Fruit fly (Drosophila melanogaster) whole organism, embryonic: ENCODE results near the gene Pi3K68D.

Source experiments
- B-H1 ChIP-seq: fragments of 200-800 bp; sonication (Bioruptor generic); IDR thresholded peaks from 3 replicates; pipeline ENCODE4 v1.3.6; 2022; ENCODE audit warnings: missing biosample characterization, missing genetic modification characterization
- BEAF-32 ChIP-seq: fragments of 200-800 bp; sonication (Bioruptor generic); optimal IDR thresholded peaks from 3 replicates; lab custom pipeline; 2017; ENCODE audit warnings: missing biosample characterization, missing genetic modification characterization, mild to moderate bottlenecking, moderate library complexity, missing genetic modification reagents
- Bgb ChIP-seq: fragments of 200-800 bp; sonication (Bioruptor generic); IDR thresholded peaks from 2 replicates; pipeline ENCODE4 v1.3.6; 2022; ENCODE audit warnings: missing biosample characterization, missing genetic modification characterization; ENCODE audit not compliant: partially characterized antibody
- C15 ChIP-seq: fragments of 200-800 bp; sonication (Bioruptor generic); IDR thresholded peaks from 3 replicates; pipeline ENCODE4 v1.3.6; 2022; ENCODE audit warnings: missing biosample characterization, missing genetic modification characterization
- CG10267 ChIP-seq: fragments of 200-800 bp; sonication (Bioruptor generic); optimal IDR thresholded peaks from 2 replicates; lab custom pipeline; 2018; ENCODE audit warnings: missing biosample characterization, mild to moderate bottlenecking, missing genetic modification characterization, moderate library complexity
- CG11085 ChIP-seq: fragments of 200-800 bp; sonication (Bioruptor generic); IDR thresholded peaks from 2 replicates; pipeline ENCODE4 v1.3.6; 2022; ENCODE audit warnings: missing biosample characterization, missing genetic modification characterization
- CG11456 ChIP-seq: fragments of 200-800 bp; sonication (Bioruptor generic); IDR thresholded peaks from 3 replicates; pipeline ENCODE4 v1.3.6; 2022; ENCODE audit warnings: missing biosample characterization, missing genetic modification characterization
- CG12219 ChIP-seq: fragments of 200-800 bp; sonication (Bioruptor generic); optimal IDR thresholded peaks from 3 replicates; lab custom pipeline; 2018; ENCODE audit warnings: missing biosample characterization, mild to moderate bottlenecking, missing genetic modification characterization
- CG18262 ChIP-seq: fragments of 200-800 bp; optimal IDR thresholded peaks from 3 replicates; lab custom pipeline; 2019; ENCODE audit warnings: missing biosample characterization, mild to moderate bottlenecking, missing genetic modification characterization, moderate library complexity
- CG18599 ChIP-seq: fragments of 200-800 bp; sonication (Bioruptor generic); optimal IDR thresholded peaks from 3 replicates; lab custom pipeline; 2017; ENCODE audit warnings: missing biosample characterization, missing genetic modification characterization, mild to moderate bottlenecking, moderate library complexity, missing genetic modification reagents
- CG2116 ChIP-seq: fragments of 200-800 bp; sonication (Bioruptor generic); optimal IDR thresholded peaks from 3 replicates; lab custom pipeline; 2018; ENCODE audit warnings: missing biosample characterization, mild to moderate bottlenecking, missing genetic modification characterization
- CG30431 ChIP-seq: fragments of 200-800 bp; sonication (Bioruptor generic); optimal IDR thresholded peaks from 2 replicates; lab custom pipeline; 2017; ENCODE audit warnings: missing biosample characterization, missing genetic modification characterization
- CG3847 ChIP-seq: fragments of 200-800 bp; sonication (Bioruptor generic); IDR thresholded peaks from 2 replicates; pipeline ENCODE4 v1.3.6; 2022; ENCODE audit warnings: missing biosample characterization, missing genetic modification characterization
- CG4328 ChIP-seq: fragments of 200-800 bp; sonication (Bioruptor generic); optimal IDR thresholded peaks from 3 replicates; lab custom pipeline; 2017; ENCODE audit warnings: missing biosample characterization, missing genetic modification reagents, missing genetic modification characterization
- CG4360 ChIP-seq: fragments of 200-800 bp; sonication (Bioruptor generic); IDR thresholded peaks from 2 replicates; pipeline ENCODE4 v1.3.6; 2022; ENCODE audit warnings: missing biosample characterization, missing genetic modification characterization
- CG43689 ChIP-seq: fragments of 200-800 bp; sonication (Bioruptor generic); IDR thresholded peaks from 2 replicates; pipeline ENCODE4 v1.3.6; 2022; ENCODE audit warnings: missing biosample characterization, missing genetic modification characterization
- CG4707 ChIP-seq: fragments of 200-800 bp; sonication (Bioruptor generic); optimal IDR thresholded peaks from 2 replicates; lab custom pipeline; 2018; ENCODE audit warnings: missing biosample characterization, mild to moderate bottlenecking, missing genetic modification characterization, moderate library complexity
- CG7745 ChIP-seq: fragments of 200-800 bp; sonication (Bioruptor generic); optimal IDR thresholded peaks from 2 replicates; lab custom pipeline; 2018; ENCODE audit warnings: missing biosample characterization, mild to moderate bottlenecking, missing genetic modification characterization, moderate library complexity
- CG7928 ChIP-seq: fragments of 200-800 bp; sonication (Bioruptor generic); optimal IDR thresholded peaks from 2 replicates; lab custom pipeline; 2017; ENCODE audit warnings: missing biosample characterization, mild to moderate bottlenecking, missing genetic modification characterization
- CG9876 ChIP-seq: fragments of 200-800 bp; sonication (Bioruptor generic); optimal IDR thresholded peaks from 2 replicates; lab custom pipeline; 2016; ENCODE audit warnings: missing biosample characterization, missing genetic modification characterization
- CHES-1-like ChIP-seq: fragments of 200-800 bp; sonication (Bioruptor generic); optimal IDR thresholded peaks from 2 replicates; lab custom pipeline; 2016; ENCODE audit warnings: missing biosample characterization, missing genetic modification characterization
- HLHmδ ChIP-seq: fragments of 200-800 bp; sonication (Bioruptor generic); optimal IDR thresholded peaks from 2 replicates; lab custom pipeline; 2018; ENCODE audit warnings: missing biosample characterization, mild to moderate bottlenecking, missing genetic modification characterization, moderate library complexity
- Nf-YB ChIP-seq: fragments of 200-800 bp; sonication (Bioruptor generic); optimal IDR thresholded peaks from 3 replicates; lab custom pipeline; 2019; ENCODE audit warnings: missing biosample characterization, mild to moderate bottlenecking, missing genetic modification characterization, moderate library complexity
- Ptx1 ChIP-seq: fragments of 200-800 bp; sonication (Bioruptor generic); IDR thresholded peaks from 2 replicates; pipeline ENCODE4 v1.3.6; 2022; ENCODE audit warnings: missing biosample characterization, missing genetic modification characterization
- al ChIP-seq: fragments of 200-800 bp; sonication (Bioruptor generic); IDR thresholded peaks from 2 replicates; pipeline ENCODE4 v1.3.6; 2022; ENCODE audit warnings: missing biosample characterization, missing genetic modification characterization
- da ChIP-seq: fragments of 200-800 bp; sonication (Bioruptor generic); optimal IDR thresholded peaks from 2 replicates; lab custom pipeline; 2016; ENCODE audit warnings: missing biosample characterization, missing genetic modification characterization
- dimm ChIP-seq: fragments of 200-800 bp; sonication (Bioruptor generic); IDR thresholded peaks from 2 replicates; pipeline ENCODE4 v1.3.6; 2022; ENCODE audit warnings: missing biosample characterization, missing genetic modification characterization
- disco-r ChIP-seq: fragments of 200-800 bp; sonication (Bioruptor generic); optimal IDR thresholded peaks from 2 replicates; lab custom pipeline; 2016; ENCODE audit warnings: missing biosample characterization, missing genetic modification characterization
- dmrt99B ChIP-seq: fragments of 200-800 bp; sonication (Bioruptor generic); optimal IDR thresholded peaks from 2 replicates; lab custom pipeline; 2018; ENCODE audit warnings: missing biosample characterization, mild to moderate bottlenecking, missing genetic modification characterization, moderate library complexity
- hb ChIP-seq: fragments of 200-800 bp; sonication (Bioruptor generic); IDR thresholded peaks from 3 replicates; pipeline ENCODE4 v1.3.6; 2022; ENCODE audit warnings: missing biosample characterization, missing genetic modification characterization; ENCODE audit not compliant: partially characterized antibody
- her ChIP-seq: fragments of 200-800 bp; sonication (Bioruptor generic); optimal IDR thresholded peaks from 2 replicates; lab custom pipeline; 2016; ENCODE audit warnings: missing biosample characterization, missing genetic modification characterization
- lbe ChIP-seq: fragments of 200-800 bp; sonication (Bioruptor generic); optimal IDR thresholded peaks from 2 replicates; lab custom pipeline; 2016; ENCODE audit warnings: missing biosample characterization, mild to moderate bottlenecking, missing genetic modification characterization
- lov ChIP-seq, 2 experiments: fragments of 200-800 bp in 1 of 2; fragments of >200 bp in 1 of 2; sonication (Bioruptor generic) in 1 of 2; IDR thresholded peaks in 1 of 2; optimal IDR thresholded peaks in 1 of 2; 2 replicates in 1 of 2; 3 replicates in 1 of 2; pipeline versions ENCODE4 v1.3.6 to Lab custom; 2017 to 2022; ENCODE audit warnings: missing biosample characterization in 1 of 2, missing genetic modification characterization in 1 of 2
- luna ChIP-seq: fragments of 200-800 bp; sonication (Bioruptor generic); optimal IDR thresholded peaks from 2 replicates; lab custom pipeline; 2016; ENCODE audit warnings: missing biosample characterization, missing genetic modification characterization
- otp ChIP-seq: fragments of 200-800 bp; sonication (Bioruptor generic); IDR thresholded peaks from 3 replicates; pipeline ENCODE4, ENCODE4 v1.3.6; 2022; ENCODE audit warnings: missing biosample characterization, missing genetic modification characterization
- pan ChIP-seq, 4 experiments: fragments of >200 bp in 3 of 4; fragments of 200-800 bp in 1 of 4; sonication (Bioruptor generic) in 1 of 4; optimal IDR thresholded peaks in 3 of 4; IDR thresholded peaks in 1 of 4; 2 replicates each; pipeline versions ENCODE4 v1.3.6 to Lab custom; 2017 to 2022; ENCODE audit warnings: missing biosample characterization in 2 of 4, missing genetic modification characterization in 2 of 4, mixed read lengths in 1 of 4
- pros ChIP-seq: fragments of 200-800 bp; sonication (Bioruptor generic); optimal IDR thresholded peaks from 3 replicates; lab custom pipeline; 2019; ENCODE audit warnings: missing biosample characterization, mild to moderate bottlenecking, missing genetic modification characterization, moderate library complexity
- row ChIP-seq: fragments of 200-800 bp; sonication (Bioruptor generic); IDR thresholded peaks from 3 replicates; pipeline ENCODE4 v1.3.6; 2022; ENCODE audit warnings: missing biosample characterization, missing genetic modification characterization
- sc ChIP-seq, 3 experiments: fragments of >200 bp in 2 of 3; fragments of 200-800 bp in 1 of 3; sonication (Bioruptor generic) in 1 of 3; optimal IDR thresholded peaks; 2 replicates in 2 of 3; 3 replicates in 1 of 3; lab custom pipeline; 2017; ENCODE audit warnings: mild to moderate bottlenecking in 1 of 3, missing biosample characterization in 1 of 3, missing genetic modification characterization in 1 of 3, missing genetic modification reagents in 1 of 3
- seq ChIP-seq: fragments of 200-800 bp; sonication (Bioruptor generic); IDR thresholded peaks from 2 replicates; pipeline ENCODE4 v1.3.6; 2022; ENCODE audit warnings: missing biosample characterization, missing genetic modification characterization
- ssp ChIP-seq: fragments of 200-800 bp; sonication (Bioruptor generic); IDR thresholded peaks from 2 replicates; pipeline ENCODE4 v1.3.6; 2022; ENCODE audit warnings: missing biosample characterization, missing genetic modification characterization
- stwl ChIP-seq: fragments of 200-800 bp; sonication (Bioruptor generic); optimal IDR thresholded peaks from 3 replicates; lab custom pipeline; 2018; ENCODE audit warnings: missing biosample characterization, mild to moderate bottlenecking, missing genetic modification characterization, moderate library complexity
- tna ChIP-seq: fragments of 200-800 bp; sonication (Bioruptor generic); IDR thresholded peaks from 2 replicates; pipeline ENCODE4 v1.3.6; 2022; ENCODE audit warnings: missing biosample characterization, missing genetic modification characterization; ENCODE audit not compliant: partially characterized antibody
- trem ChIP-seq: fragments of 200-800 bp; optimal IDR thresholded peaks from 3 replicates; lab custom pipeline; 2019; ENCODE audit warnings: missing biosample characterization, mild to moderate bottlenecking, missing genetic modification characterization, moderate library complexity
- trh ChIP-seq: fragments of 200-800 bp; sonication (Bioruptor generic); optimal IDR thresholded peaks from 2 replicates; lab custom pipeline; 2016; ENCODE audit warnings: missing biosample characterization, missing genetic modification characterization
- zen2 ChIP-seq: fragments of 200-800 bp; sonication (Bioruptor generic); IDR thresholded peaks from 3 replicates; pipeline ENCODE4 v1.3.6; 2022; ENCODE audit warnings: missing biosample characterization, missing genetic modification characterization; ENCODE audit not compliant: partially characterized antibody

Pi3K68D gene

dm6 chr3L:11822446-11823334, 32.9 kb upstream of the Pi3K68D start, which contains the start of gene RpL10Ab (continued):
- TF ChIP-seq CG2116 (peak; percentile 40), CG11456 (GFP tag; lab: Robert Waterston, UW) (peak; percentile 89), CG10267 (tag; lab: Kevin White, UChicago) (peak; percentile 33), CG30431 (peak; percentile 24), C15 (GFP tag; lab: Robert Waterston, UW) (0 out of 3 replicates have a peak, but pooled peaks have one; percentile 57), CG12219 (GFP tag; lab: Kevin White, UChicago) (peak; percentile 33), tna (GFP tag; lab: Robert Waterston, UW) (peak; percentile 72), otp (GFP tag; lab: Robert Waterston, UW) (peak; percentile 72; the same call in 2 of the 3 replicates), CG43689 (GFP tag; lab: Robert Waterston, UW) (peak; percentile 23; the same call in 1 of the 2 replicates), lbe (GFP tag; lab: Kevin White, UChicago) (peak; percentile 45), row (GFP tag; lab: Robert Waterston, UW) (peak; percentile 84), CG11085 (GFP tag; lab: Robert Waterston, UW) (peak; percentile 61), dmrt99B (tag; lab: Kevin White, UChicago) (peak; percentile 70), lov (optimal IDR thresholded peaks at IDR 0.05; lab: Kevin White, UChicago) (no peak), lov (GFP tag; IDR thresholded peaks at IDR 0.05; lab: Robert Waterston, UW) (peak; percentile 86), CG18599 (peak; percentile 68), CG4360 (no peak), her (peak; percentile 54), dimm (0 out of 2 replicates have a peak, but pooled peaks have one; percentile 9), CG7745 (tag; lab: Kevin White, UChicago) (no peak), seq (no peak), sc (optimal IDR thresholded peaks at IDR 0.05; lab: Kevin White, UChicago) (no peak), sc (GFP tag; optimal IDR thresholded peaks at IDR 0.05; lab: Kevin White, UChicago) (no peak), CG3847 (GFP tag; lab: Robert Waterston, UW) (peak; percentile 45), CG4328 (peak; percentile 63), CG7928 (GFP tag; lab: Kevin White, UChicago) (peak; percentile 47), zen2 (peak; percentile 82), luna (GFP tag; lab: Kevin White, UChicago) (peak; percentile 24), stwl (tag; lab: Kevin White, UChicago) (peak; percentile 5), B-H1 (GFP tag; lab: Robert Waterston, UW) (peak; percentile 9; the same call in 1 of the 3 replicates), Nf-YB (GFP tag; lab: Kevin White, UChicago) (peak; percentile 0), hb (peak; percentile 80), trh (GFP tag; lab: Kevin White, UChicago) (no peak), pros (no peak), trem (peak; percentile 79), CG9876 (GFP tag; lab: Kevin White, UChicago) (peak; percentile 47), BEAF-32 (GFP tag; lab: Kevin White, UChicago) (peak; percentile 76), al (GFP tag; lab: Robert Waterston, UW) (peak; percentile 47), CG4707 (GFP tag; lab: Kevin White, UChicago) (peak; percentile 63), Ptx1 (GFP tag; lab: Robert Waterston, UW) (peak; percentile 74), Bgb (GFP tag; lab: Robert Waterston, UW) (peak; percentile 92), CG18262 (tag; lab: Kevin White, UChicago) (peak; percentile 72), disco-r (GFP tag; lab: Kevin White, UChicago) (no peak), da (GFP tag; lab: Kevin White, UChicago) (no peak), HLHmδ (GFP tag; lab: Kevin White, UChicago) (peak; percentile 64), pan (optimal IDR thresholded peaks at IDR 0.05; lab: Kevin White, UChicago) (no peak), pan (GFP tag; optimal IDR thresholded peaks at IDR 0.05 in 1 of 2, IDR thresholded peaks at IDR 0.05 in 1 of 2) (peak in 1 of 2 experiments; percentile 64), ssp (GFP tag; lab: Robert Waterston, UW) (peak; percentile 73), CHES-1-like (peak; percentile 2)
